Worm (Caenorhabditis elegans) whole organism, young adult: ENCODE measurements around the gene T14G12.11.

Source experiments
- B0019.2 ChIP-seq: fragments of 200-800 bp; sonication (Bioruptor generic); conservative IDR thresholded peaks from 2 replicates; pipeline ENCODE4 v1.3.6; 2022; ENCODE audit warnings: missing genetic modification reagents, missing genetic modification characterization, missing compliant biosample characterization
- B0336.3 ChIP-seq: fragments of 200-800 bp; sonication (Bioruptor generic); IDR thresholded peaks from 2 replicates; pipeline ENCODE4 v1.3.6; 2022; ENCODE audit warnings: missing genetic modification characterization, missing compliant biosample characterization
- D2030.7 ChIP-seq: fragments of 200-800 bp; sonication (Bioruptor generic); IDR thresholded peaks from 2 replicates; pipeline ENCODE4 v1.3.6; 2022; ENCODE audit warnings: missing genetic modification reagents, missing genetic modification characterization, missing compliant biosample characterization
- F10E7.11 ChIP-seq: sonication (generic microtip); optimal IDR thresholded peaks from 2 replicates; lab custom pipeline; 2017; ENCODE audit warnings: mild to moderate bottlenecking, missing genetic modification characterization, moderate library complexity, missing compliant biosample characterization
- F23B12.7 ChIP-seq: sonication (generic microtip); optimal IDR thresholded peaks from 2 replicates; lab custom pipeline; 2017; ENCODE audit warnings: missing genetic modification characterization, mild to moderate bottlenecking, missing compliant biosample characterization, antibody characterized with exemption, moderate library complexity; ENCODE audit not compliant: insufficient read depth
- F49E8.2 ChIP-seq: sonication (generic microtip); optimal IDR thresholded peaks from 3 replicates; lab custom pipeline; 2017; ENCODE audit warnings: missing genetic modification characterization, mild to moderate bottlenecking, missing compliant biosample characterization, antibody characterized with exemption, moderate library complexity; ENCODE audit not compliant: insufficient read depth
- F52B5.7 ChIP-seq: sonication (generic microtip); optimal IDR thresholded peaks from 2 replicates; lab custom pipeline; 2016; ENCODE audit warnings: mild to moderate bottlenecking, missing genetic modification characterization, missing compliant biosample characterization
- F57A8.1 ChIP-seq: fragments of 200-800 bp; sonication (Bioruptor generic); optimal IDR thresholded peaks from 2 replicates; lab custom pipeline; 2018; ENCODE audit warnings: mild to moderate bottlenecking, missing genetic modification characterization, moderate library complexity, missing compliant biosample characterization
- Y79H2A.3 ChIP-seq: fragments of 200-800 bp; sonication (Bioruptor generic); conservative IDR thresholded peaks from 2 replicates; pipeline ENCODE4 v1.3.6; 2022; ENCODE audit warnings: missing genetic modification reagents, missing genetic modification characterization, missing compliant biosample characterization
- atf-7 ChIP-seq: sonication (generic microtip); optimal IDR thresholded peaks from 2 replicates; lab custom pipeline; 2017; ENCODE audit warnings: mild to moderate bottlenecking, missing genetic modification characterization, missing compliant biosample characterization
- attf-3 ChIP-seq: fragments of 200-800 bp; sonication (Bioruptor generic); conservative IDR thresholded peaks from 2 replicates; pipeline ENCODE4 v1.3.6; 2022; ENCODE audit warnings: missing genetic modification reagents, missing genetic modification characterization, missing compliant biosample characterization
- attf-5 ChIP-seq: fragments of 200-800 bp; sonication (Bioruptor generic); optimal IDR thresholded peaks from 2 replicates; lab custom pipeline; 2018; ENCODE audit warnings: mild to moderate bottlenecking, missing genetic modification characterization, missing compliant biosample characterization
- attf-6 ChIP-seq: fragments of 200-800 bp; sonication (Bioruptor generic); IDR thresholded peaks from 2 replicates; pipeline ENCODE4 v1.3.6; 2022; ENCODE audit warnings: missing genetic modification reagents, missing genetic modification characterization, missing compliant biosample characterization
- bed-2 ChIP-seq: fragments of 200-800 bp; sonication (Bioruptor generic); IDR thresholded peaks from 2 replicates; pipeline ENCODE4 v1.3.6; 2022; ENCODE audit warnings: missing genetic modification reagents, missing genetic modification characterization, missing compliant biosample characterization
- cebp-1 ChIP-seq, 2 experiments: fragments of 200-800 bp in 1 of 2; sonication (Bioruptor generic) in 1 of 2; sonication (generic microtip) in 1 of 2; IDR thresholded peaks in 1 of 2; optimal IDR thresholded peaks in 1 of 2; 2 replicates each; pipeline versions ENCODE4 v1.3.6 to Lab custom; 2017 to 2022; ENCODE audit warnings: missing compliant biosample characterization in 2 of 2, missing genetic modification characterization in 2 of 2, mild to moderate bottlenecking in 1 of 2, missing genetic modification reagents in 1 of 2, moderate library complexity in 1 of 2
- ceh-27 ChIP-seq: fragments of 200-800 bp; sonication (Bioruptor generic); optimal IDR thresholded peaks from 2 replicates; lab custom pipeline; 2018; ENCODE audit warnings: mild to moderate bottlenecking, missing genetic modification characterization, moderate library complexity, missing compliant biosample characterization
- ceh-91 ChIP-seq: fragments of 200-800 bp; sonication (Bioruptor generic); IDR thresholded peaks from 2 replicates; pipeline ENCODE4 v1.3.6; 2022; ENCODE audit warnings: missing genetic modification reagents, missing genetic modification characterization, missing compliant biosample characterization
- die-1 ChIP-seq: sonication (generic microtip); optimal IDR thresholded peaks from 2 replicates; lab custom pipeline; 2016; ENCODE audit warnings: missing genotype, mild to moderate bottlenecking, missing genetic modification characterization, missing compliant biosample characterization
- ekl-4 ChIP-seq: fragments of 200-800 bp; sonication (Bioruptor generic); IDR thresholded peaks from 2 replicates; pipeline ENCODE4 v1.3.6; 2022; ENCODE audit warnings: missing genetic modification reagents, missing genetic modification characterization, missing compliant biosample characterization
- hlh-12 ChIP-seq: sonication (generic microtip); optimal IDR thresholded peaks from 2 replicates; lab custom pipeline; 2016; ENCODE audit warnings: missing genetic modification characterization, missing compliant biosample characterization
- hmg-1.2 ChIP-seq: fragments of 200-800 bp; sonication (Bioruptor generic); IDR thresholded peaks from 2 replicates; pipeline ENCODE4 v1.3.6; 2022; ENCODE audit warnings: missing genetic modification reagents, missing genetic modification characterization, missing compliant biosample characterization
- lin-26 ChIP-seq: fragments of 200-800 bp; sonication (Bioruptor generic); IDR thresholded peaks from 2 replicates; pipeline ENCODE4 v1.3.6; 2022; ENCODE audit warnings: missing genetic modification reagents, missing genetic modification characterization, missing compliant biosample characterization
- lin-54 ChIP-seq: fragments of 200-800 bp; sonication (Bioruptor generic); optimal IDR thresholded peaks from 2 replicates; lab custom pipeline; 2018; ENCODE audit warnings: mild to moderate bottlenecking, missing genetic modification characterization, missing compliant biosample characterization
- lsl-1 ChIP-seq: fragments of 200-800 bp; sonication (Bioruptor generic); optimal IDR thresholded peaks from 2 replicates; lab custom pipeline; 2018; ENCODE audit warnings: mild to moderate bottlenecking, missing genetic modification characterization, moderate library complexity, missing compliant biosample characterization
- lsy-27 ChIP-seq: sonication (generic microtip); optimal IDR thresholded peaks from 2 replicates; lab custom pipeline; 2017; ENCODE audit warnings: missing genetic modification characterization, mild to moderate bottlenecking, missing compliant biosample characterization, antibody characterized with exemption, missing genotype, borderline replicate concordance; ENCODE audit not compliant: insufficient read depth
- madf-10 ChIP-seq: sonication (generic microtip); optimal IDR thresholded peaks from 2 replicates; lab custom pipeline; 2016; ENCODE audit warnings: mild to moderate bottlenecking, missing genetic modification characterization, missing compliant biosample characterization
- madf-3 ChIP-seq: fragments of 200-800 bp; sonication (Bioruptor generic); IDR thresholded peaks from 2 replicates; pipeline ENCODE4 v1.3.6; 2022; ENCODE audit warnings: missing genetic modification reagents, missing genetic modification characterization, missing compliant biosample characterization
- madf-6 ChIP-seq: fragments of 200-800 bp; sonication (Bioruptor generic); IDR thresholded peaks from 2 replicates; pipeline ENCODE4 v1.3.6; 2022; ENCODE audit warnings: missing genetic modification reagents, missing genetic modification characterization, missing compliant biosample characterization
- mes-4 ChIP-seq: sonication (generic microtip); optimal IDR thresholded peaks from 2 replicates; lab custom pipeline; 2016; ENCODE audit warnings: missing genotype, missing genetic modification characterization, missing compliant biosample characterization
- nfya-1 ChIP-seq: sonication (generic microtip); optimal IDR thresholded peaks from 2 replicates; lab custom pipeline; 2017; ENCODE audit warnings: antibody characterized with exemption, missing compliant biosample characterization, missing genetic modification characterization, borderline replicate concordance; ENCODE audit not compliant: insufficient read depth
- nfyb-1 ChIP-seq: fragments of 200-800 bp; sonication (Bioruptor generic); IDR thresholded peaks from 2 replicates; pipeline ENCODE4 v1.3.6; 2022; ENCODE audit warnings: missing genetic modification reagents, missing genetic modification characterization, missing compliant biosample characterization
- nhr-120 ChIP-seq: fragments of 200-800 bp; sonication (Bioruptor generic); IDR thresholded peaks from 2 replicates; pipeline ENCODE4 v1.3.6; 2022; ENCODE audit warnings: missing genetic modification characterization, missing compliant biosample characterization
- nhr-179 ChIP-seq: sonication (generic microtip); optimal IDR thresholded peaks from 2 replicates; lab custom pipeline; 2016; ENCODE audit warnings: mild to moderate bottlenecking, missing genetic modification characterization, missing compliant biosample characterization
- nhr-80 ChIP-seq: sonication (generic microtip); optimal IDR thresholded peaks from 2 replicates; lab custom pipeline; 2016; ENCODE audit warnings: missing genetic modification characterization, missing compliant biosample characterization
- nhr-90 ChIP-seq: sonication (generic microtip); optimal IDR thresholded peaks from 2 replicates; lab custom pipeline; 2016; ENCODE audit warnings: missing genotype, mild to moderate bottlenecking, missing genetic modification characterization, missing compliant biosample characterization
- pbrm-1 ChIP-seq: fragments of 200-800 bp; sonication (Bioruptor generic); IDR thresholded peaks from 2 replicates; pipeline ENCODE4 v1.3.6; 2022; ENCODE audit warnings: missing genetic modification reagents, missing genetic modification characterization, missing compliant biosample characterization
- rec-8 ChIP-seq, 2 experiments: sonication (generic microtip); optimal IDR thresholded peaks; 2 replicates each; lab custom pipeline; 2016; ENCODE audit warnings: mild to moderate bottlenecking in 2 of 2, missing genetic modification characterization in 2 of 2, missing genetic modification reagents in 2 of 2, missing genotype in 2 of 2, missing biosample characterization in 1 of 2, missing compliant biosample characterization in 1 of 2, moderate library complexity in 1 of 2
- rpc-1 ChIP-seq, 2 experiments: fragments of 150-350 bp in 1 of 2; sonication (generic microtip) in 1 of 2; optimal IDR thresholded peaks; 2 replicates each; lab custom pipeline; 2014 to 2018; ENCODE audit warnings: missing biosample characterization in 1 of 2, missing genetic modification characterization in 1 of 2, missing genetic modification reagents in 1 of 2, missing genotype in 1 of 2
- snpc-1.3 ChIP-seq: sonication (generic microtip); optimal IDR thresholded peaks from 2 replicates; lab custom pipeline; 2017; ENCODE audit warnings: missing genetic modification characterization, mild to moderate bottlenecking, missing compliant biosample characterization, antibody characterized with exemption, moderate library complexity, missing genotype, missing genetic modification reagents; ENCODE audit not compliant: insufficient read depth
- tlf-1 ChIP-seq: fragments of 200-800 bp; sonication (Bioruptor generic); optimal IDR thresholded peaks from 2 replicates; lab custom pipeline; 2018; ENCODE audit warnings: mild to moderate bottlenecking, missing genetic modification characterization, missing compliant biosample characterization
- zfh-2 ChIP-seq: fragments of 200-800 bp; sonication (Bioruptor generic); conservative IDR thresholded peaks from 2 replicates; pipeline ENCODE4 v1.3.6; 2022; ENCODE audit warnings: missing genetic modification reagents, missing genetic modification characterization, missing compliant biosample characterization
- ztf-18 ChIP-seq: sonication (generic microtip); optimal IDR thresholded peaks from 2 replicates; lab custom pipeline; 2016; ENCODE audit warnings: missing genotype, mild to moderate bottlenecking, missing genetic modification characterization, missing compliant biosample characterization
- ztf-3 ChIP-seq: fragments of 200-800 bp; sonication (Bioruptor generic); optimal IDR thresholded peaks from 2 replicates; lab custom pipeline; 2018; ENCODE audit warnings: mild to moderate bottlenecking, missing genetic modification characterization, missing compliant biosample characterization

Gene T14G12.11

DNA sequence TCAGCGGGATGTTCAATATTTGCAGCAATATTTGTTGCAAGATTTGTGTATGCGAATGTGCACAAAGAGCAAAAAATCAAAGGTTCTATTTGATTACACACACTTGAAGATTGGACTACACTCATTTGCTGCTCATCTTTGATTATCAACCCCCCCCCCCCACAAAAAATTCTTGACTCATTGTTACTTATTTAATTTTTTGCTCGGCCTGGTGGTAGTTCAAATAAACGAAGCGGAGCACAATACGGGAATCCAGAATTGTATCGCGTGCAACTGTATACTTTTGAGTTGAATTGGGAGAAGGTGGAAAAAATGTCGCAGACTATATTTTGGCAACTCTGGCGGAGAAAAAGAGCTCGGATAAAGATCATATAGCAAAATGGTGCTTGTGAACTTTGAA, 33.3 kb upstream of the T14G12.11 start, which contains the start of gene F35A5.5:
F35A5.5 (minus strand) TSS at position 101 of the 400 bp plus-strand sequence.
- no peak for TF ChIP-seq die-1 (tag; lab: Kevin White, UChicago)
- no peak for TF ChIP-seq nfya-1 (tag; lab: Kevin White, UChicago)
- TF ChIP-seq bed-2 (GFP tag; lab: Robert Waterston, UW), result no peak

DNA sequence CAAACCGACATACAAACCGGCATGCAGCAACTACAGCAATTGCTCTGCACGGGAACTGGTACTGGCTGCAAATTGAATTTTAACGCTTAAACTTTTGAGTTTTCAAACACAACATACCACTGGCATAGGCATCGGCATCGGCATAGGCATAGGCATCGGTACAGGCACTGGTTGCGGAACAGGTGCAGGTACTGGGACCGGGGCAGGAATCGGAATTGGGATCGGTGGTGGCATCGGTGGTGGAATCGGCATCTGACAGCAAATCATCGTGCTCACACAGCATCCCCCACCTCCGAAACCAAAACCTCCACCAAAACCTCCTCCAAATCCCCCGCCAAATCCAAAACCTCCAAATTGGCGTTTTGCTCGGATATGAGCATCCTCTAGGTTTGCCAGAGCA, 31.8 kb upstream of the T14G12.11 start:
- TF ChIP-seq Y79H2A.3 (GFP tag; lab: Robert Waterston, UW) (no peak), zfh-2 (GFP tag; lab: Robert Waterston, UW) (peak; percentile 72), attf-3 (GFP tag; lab: Robert Waterston, UW) (no peak), tlf-1 (no peak), snpc-1.3 (tag; lab: Kevin White, UChicago) (no peak)

DNA sequence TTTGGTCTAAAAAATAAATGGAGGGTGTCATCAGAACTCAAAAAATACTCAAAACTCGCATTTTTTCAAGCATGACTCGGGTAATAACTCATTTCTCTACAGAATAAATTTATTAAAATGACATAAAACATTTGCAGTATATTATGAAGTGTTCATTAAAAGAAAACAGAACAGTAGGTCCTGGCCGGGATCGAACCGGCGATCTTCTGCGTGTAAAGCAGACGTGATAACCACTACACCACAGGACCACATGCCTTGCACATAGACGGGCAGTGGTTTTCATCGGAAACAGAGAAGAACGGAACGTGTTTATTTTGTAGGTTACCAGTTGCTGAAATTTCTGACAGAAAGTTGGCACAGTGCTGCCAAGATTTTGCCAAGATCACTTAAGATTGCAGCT, 31.0 kb upstream of the T14G12.11 start:
- TF ChIP-seq atf-7 (tag; lab: Kevin White, UChicago), result peak; percentile 26
- TF ChIP-seq ceh-27 (GFP tag; lab: Kevin White, UChicago), result peak; percentile 65
- TF ChIP-seq F10E7.11 (tag; lab: Kevin White, UChicago), result peak; percentile 59
- TF ChIP-seq hmg-1.2, result peak; percentile 57
- TF ChIP-seq F23B12.7 (tag; lab: Kevin White, UChicago), result no peak
- peak; percentile 58 to 89 for TF ChIP-seq rec-8 (tag; optimal IDR thresholded peaks at IDR 0.05; lab: Kevin White, UChicago)
- TF ChIP-seq madf-10, result peak; percentile 60
- peak; percentile 57 for TF ChIP-seq lsy-27 (tag; lab: Kevin White, UChicago)
- peak; percentile 61; the same call in 1 of the 2 replicates for TF ChIP-seq madf-6 (GFP tag; lab: Robert Waterston, UW)
- TF ChIP-seq lin-54, result peak; percentile 41
- no peak for TF ChIP-seq cebp-1 (GFP tag; IDR thresholded peaks at IDR 0.05; lab: Robert Waterston, UW)
- no peak for TF ChIP-seq cebp-1 (tag; optimal IDR thresholded peaks at IDR 0.05; lab: Kevin White, UChicago)
- TF ChIP-seq F52B5.7 (tag; lab: Kevin White, UChicago), result peak; percentile 45
- TF ChIP-seq mes-4, result peak; percentile 62
- peak; percentile 91 for TF ChIP-seq lin-26 (GFP tag; lab: Robert Waterston, UW)
- peak; percentile 42 for TF ChIP-seq attf-5 (GFP tag; lab: Kevin White, UChicago)
- no peak for TF ChIP-seq B0019.2 (GFP tag; lab: Robert Waterston, UW)
- peak; percentile 62 for TF ChIP-seq attf-6
- TF ChIP-seq B0336.3, result peak; percentile 49; the same call in 1 of the 2 replicates
- TF ChIP-seq rpc-1 (optimal IDR thresholded peaks at IDR 0.05; lab: Kevin White, UChicago), result peak; percentile 83
- peak; percentile 97 for TF ChIP-seq rpc-1 (tag; optimal IDR thresholded peaks at IDR 0.05; lab: Kevin White, UChicago)
- peak; percentile 25 for TF ChIP-seq F57A8.1 (GFP tag; lab: Kevin White, UChicago)
- peak; percentile 79 for TF ChIP-seq ztf-18 (tag; lab: Kevin White, UChicago)
- TF ChIP-seq nhr-179, result peak; percentile 61
- peak; percentile 37 for TF ChIP-seq nhr-80 (tag; lab: Kevin White, UChicago)
- TF ChIP-seq madf-3 (GFP tag; lab: Robert Waterston, UW), result peak; percentile 77; the same call in 1 of the 2 replicates
- peak; percentile 4 for TF ChIP-seq F49E8.2 (tag; lab: Kevin White, UChicago)
- TF ChIP-seq ekl-4 (GFP tag; lab: Robert Waterston, UW), result peak; percentile 76
- no peak for TF ChIP-seq ceh-91 (GFP tag; lab: Robert Waterston, UW)
- peak; percentile 58 for TF ChIP-seq hlh-12 (tag; lab: Kevin White, UChicago)
- no peak for TF ChIP-seq ztf-3
- peak; percentile 85 for TF ChIP-seq D2030.7 (GFP tag; lab: Robert Waterston, UW)
- TF ChIP-seq nhr-90, result peak; percentile 86
- no peak for TF ChIP-seq nhr-120 (GFP tag; lab: Robert Waterston, UW)
- peak; percentile 16; the same call in 1 of the 2 replicates for TF ChIP-seq nfyb-1 (GFP tag; lab: Robert Waterston, UW)
- peak; percentile 83 for TF ChIP-seq pbrm-1 (GFP tag; lab: Robert Waterston, UW)
- TF ChIP-seq lsl-1 (GFP tag; lab: Kevin White, UChicago), result peak; percentile 9
- peak; percentile 78 for TF ChIP-seq snpc-1.3 (tag; lab: Kevin White, UChicago)
